Worm (Caenorhabditis elegans) whole organism, late embryonic: Measurements from ENCODE around the gene F55C5.10.

Experiments used
- C08G9.2 ChIP-seq: sonication (generic microtip); optimal IDR thresholded peaks from 2 replicates; lab custom pipeline; 2016; ENCODE audit warnings: mild to moderate bottlenecking, missing genetic modification characterization, moderate library complexity, missing compliant biosample characterization
- C38D4.7 ChIP-seq: fragments of 200-800 bp; sonication (Bioruptor generic); optimal IDR thresholded peaks from 2 replicates; lab custom pipeline; 2018; ENCODE audit warnings: mild to moderate bottlenecking, missing genetic modification characterization, moderate library complexity, missing compliant biosample characterization
- F13H6.1 ChIP-seq: sonication (generic microtip); optimal IDR thresholded peaks from 2 replicates; lab custom pipeline; 2016; ENCODE audit warnings: missing genetic modification characterization, missing compliant biosample characterization
- K09A11.1 ChIP-seq: sonication (generic microtip); optimal IDR thresholded peaks from 2 replicates; lab custom pipeline; 2017; ENCODE audit warnings: antibody characterized with exemption, mild to moderate bottlenecking, missing genetic modification characterization, missing compliant biosample characterization; ENCODE audit not compliant: insufficient read depth
- T23F11.4 ChIP-seq: fragments of 200-800 bp; sonication (Bioruptor generic); optimal IDR thresholded peaks from 2 replicates; lab custom pipeline; 2018; ENCODE audit warnings: mild to moderate bottlenecking, missing genetic modification characterization, missing compliant biosample characterization
- Y22D7AL.16 ChIP-seq: sonication (generic microtip); optimal IDR thresholded peaks from 2 replicates; lab custom pipeline; 2016; ENCODE audit warnings: missing genetic modification characterization, missing compliant biosample characterization
- ahr-1 ChIP-seq: sonication (generic microtip); optimal IDR thresholded peaks from 2 replicates; lab custom pipeline; 2016; ENCODE audit warnings: missing genetic modification characterization, missing compliant biosample characterization
- ama-1 ChIP-seq: fragments of 150-350 bp; optimal IDR thresholded peaks from 2 replicates; lab custom pipeline; 2014
- ceh-18 ChIP-seq: sonication (generic microtip); optimal IDR thresholded peaks from 2 replicates; lab custom pipeline; 2016; ENCODE audit warnings: missing genetic modification characterization, missing compliant biosample characterization
- ceh-19 ChIP-seq: fragments of 200-800 bp; sonication (Bioruptor generic); optimal IDR thresholded peaks from 2 replicates; lab custom pipeline; 2018; ENCODE audit warnings: mild to moderate bottlenecking, missing genetic modification characterization, missing compliant biosample characterization
- ceh-2 ChIP-seq: sonication (generic microtip); optimal IDR thresholded peaks from 2 replicates; lab custom pipeline; 2016; ENCODE audit warnings: missing genotype, missing genetic modification characterization, missing compliant biosample characterization
- ceh-22 ChIP-seq: sonication (generic microtip); optimal IDR thresholded peaks from 2 replicates; lab custom pipeline; 2017; ENCODE audit warnings: missing biosample characterization, missing genetic modification characterization
- ceh-24 ChIP-seq: sonication (generic microtip); optimal IDR thresholded peaks from 2 replicates; lab custom pipeline; 2016; ENCODE audit warnings: mild to moderate bottlenecking, missing genetic modification characterization, missing compliant biosample characterization
- ceh-30 ChIP-seq: fragments of 150-350 bp; optimal IDR thresholded peaks from 2 replicates; lab custom pipeline; 2014; ENCODE audit warnings: missing biosample characterization, missing genetic modification characterization
- ceh-34 ChIP-seq: sonication (generic microtip); optimal IDR thresholded peaks from 2 replicates; lab custom pipeline; 2016; ENCODE audit warnings: mild to moderate bottlenecking, missing genetic modification characterization, missing compliant biosample characterization
- ceh-45 ChIP-seq: fragments of 200-800 bp; sonication (Bioruptor generic); IDR thresholded peaks from 2 replicates; pipeline ENCODE4 v1.3.6; 2022; ENCODE audit warnings: missing genetic modification reagents, missing genetic modification characterization, missing compliant biosample characterization
- ceh-48 ChIP-seq: sonication (generic microtip); optimal IDR thresholded peaks from 2 replicates; lab custom pipeline; 2016; ENCODE audit warnings: missing genetic modification characterization, inconsistent platforms, missing compliant biosample characterization
- ceh-6 ChIP-seq: fragments of 200-800 bp; sonication (Bioruptor generic); optimal IDR thresholded peaks from 2 replicates; lab custom pipeline; 2018; ENCODE audit warnings: mild to moderate bottlenecking, missing genetic modification characterization, missing compliant biosample characterization
- ceh-9 ChIP-seq: sonication (generic microtip); optimal IDR thresholded peaks from 2 replicates; lab custom pipeline; 2016; ENCODE audit warnings: mild to moderate bottlenecking, missing genetic modification characterization, inconsistent platforms, missing compliant biosample characterization
- dmd-4 ChIP-seq: sonication (generic microtip); optimal IDR thresholded peaks from 2 replicates; lab custom pipeline; 2016; ENCODE audit warnings: borderline replicate concordance, missing genetic modification characterization, missing compliant biosample characterization
- dve-1 ChIP-seq: sonication (generic microtip); optimal IDR thresholded peaks from 2 replicates; lab custom pipeline; 2017; ENCODE audit warnings: antibody characterized with exemption, mild to moderate bottlenecking, missing genetic modification characterization, missing compliant biosample characterization
- elt-2 ChIP-seq: sonication (generic microtip); optimal IDR thresholded peaks from 2 replicates; lab custom pipeline; 2016; ENCODE audit warnings: missing genetic modification reagents, missing genetic modification characterization, missing compliant biosample characterization
- fkh-6 ChIP-seq: sonication (generic microtip); optimal IDR thresholded peaks from 2 replicates; lab custom pipeline; 2016; ENCODE audit warnings: missing genetic modification characterization, missing compliant biosample characterization
- gmeb-2 ChIP-seq: sonication (generic microtip); optimal IDR thresholded peaks from 2 replicates; lab custom pipeline; 2016; ENCODE audit warnings: missing genetic modification characterization, inconsistent platforms, missing compliant biosample characterization
- hlh-13 ChIP-seq: fragments of 200-800 bp; sonication (Bioruptor generic); optimal IDR thresholded peaks from 2 replicates; lab custom pipeline; 2018; ENCODE audit warnings: mild to moderate bottlenecking, missing genetic modification characterization, missing compliant biosample characterization
- hlh-15 ChIP-seq: sonication (generic microtip); optimal IDR thresholded peaks from 2 replicates; lab custom pipeline; 2016; ENCODE audit warnings: missing genetic modification characterization, missing compliant biosample characterization
- hlh-30 ChIP-seq: sonication (generic microtip); optimal IDR thresholded peaks from 2 replicates; lab custom pipeline; 2017; ENCODE audit warnings: antibody characterized with exemption, missing genetic modification characterization, missing compliant biosample characterization; ENCODE audit not compliant: insufficient read depth
- hlh-6 ChIP-seq: sonication (generic microtip); optimal IDR thresholded peaks from 2 replicates; lab custom pipeline; 2016; ENCODE audit warnings: missing genotype, missing genetic modification characterization, missing compliant biosample characterization
- lim-6 ChIP-seq: sonication (generic microtip); optimal IDR thresholded peaks from 2 replicates; lab custom pipeline; 2016; ENCODE audit warnings: missing genetic modification characterization, missing compliant biosample characterization
- lin-11 ChIP-seq: fragments of 200-800 bp; sonication (Bioruptor generic); optimal IDR thresholded peaks from 2 replicates; lab custom pipeline; 2018; ENCODE audit warnings: mild to moderate bottlenecking, missing genetic modification characterization, missing compliant biosample characterization
- nfya-1 ChIP-seq: sonication (generic microtip); optimal IDR thresholded peaks from 2 replicates; lab custom pipeline; 2017; ENCODE audit warnings: missing genetic modification characterization, mild to moderate bottlenecking, missing compliant biosample characterization, antibody characterized with exemption, moderate library complexity
- nhr-11 ChIP-seq: fragments of 150-350 bp; optimal IDR thresholded peaks from 2 replicates; lab custom pipeline; 2014; ENCODE audit warnings: missing biosample characterization, missing genetic modification characterization
- nhr-232 ChIP-seq: sonication (generic microtip); optimal IDR thresholded peaks from 2 replicates; lab custom pipeline; 2016; ENCODE audit warnings: missing genetic modification characterization, missing compliant biosample characterization
- npax-4 ChIP-seq: sonication (generic microtip); optimal IDR thresholded peaks from 2 replicates; lab custom pipeline; 2016; ENCODE audit warnings: missing genetic modification characterization, missing compliant biosample characterization
- odd-2 ChIP-seq: sonication (generic microtip); optimal IDR thresholded peaks from 2 replicates; lab custom pipeline; 2017; ENCODE audit warnings: antibody characterized with exemption, mild to moderate bottlenecking, missing genetic modification characterization, missing compliant biosample characterization
- pag-3 ChIP-seq: sonication (generic microtip); optimal IDR thresholded peaks from 2 replicates; lab custom pipeline; 2016; ENCODE audit warnings: missing compliant biosample characterization, missing genetic modification characterization, borderline replicate concordance
- pax-1 ChIP-seq: fragments of 150-350 bp; optimal IDR thresholded peaks from 2 replicates; lab custom pipeline; 2014; ENCODE audit warnings: missing biosample characterization, missing genetic modification characterization
- pha-2 ChIP-seq: sonication (generic microtip); optimal IDR thresholded peaks from 2 replicates; lab custom pipeline; 2017; ENCODE audit warnings: mild to moderate bottlenecking, missing genetic modification characterization, missing compliant biosample characterization
- pha-4 ChIP-seq: fragments of 150-350 bp; optimal IDR thresholded peaks from 2 replicates; lab custom pipeline; 2018; ENCODE audit warnings: missing biosample characterization, missing genetic modification reagents, missing genetic modification characterization
- pros-1 ChIP-seq: fragments of 150-350 bp; optimal IDR thresholded peaks from 2 replicates; lab custom pipeline; 2014; ENCODE audit warnings: missing biosample characterization, missing genetic modification reagents, missing genetic modification characterization
- ref-2 ChIP-seq: sonication (generic microtip); optimal IDR thresholded peaks from 2 replicates; lab custom pipeline; 2016; ENCODE audit warnings: missing genetic modification characterization, missing compliant biosample characterization
- rnt-1 ChIP-seq: sonication (generic microtip); optimal IDR thresholded peaks from 2 replicates; lab custom pipeline; 2016; ENCODE audit warnings: missing genetic modification characterization, missing compliant biosample characterization
- sdc-2 ChIP-seq: sonication (generic microtip); optimal IDR thresholded peaks from 2 replicates; lab custom pipeline; 2016; ENCODE audit warnings: missing genotype, missing genetic modification characterization, missing compliant biosample characterization
- syd-9 ChIP-seq: sonication (generic microtip); optimal IDR thresholded peaks from 2 replicates; lab custom pipeline; 2016; ENCODE audit warnings: mild to moderate bottlenecking, missing genetic modification characterization, moderate library complexity, missing compliant biosample characterization
- tbx-7 ChIP-seq: sonication (generic microtip); optimal IDR thresholded peaks from 2 replicates; lab custom pipeline; 2016; ENCODE audit warnings: missing genotype, missing genetic modification characterization, missing compliant biosample characterization
- unc-3 ChIP-seq, 2 experiments: fragments of 200-800 bp in 1 of 2; sonication (Bioruptor generic) in 1 of 2; sonication (generic microtip) in 1 of 2; conservative IDR thresholded peaks in 1 of 2; optimal IDR thresholded peaks in 1 of 2; 2 replicates each; pipeline versions ENCODE4 v1.3.6 to Lab custom; 2016 to 2022; ENCODE audit warnings: missing compliant biosample characterization in 2 of 2, missing genetic modification characterization in 2 of 2, missing genetic modification reagents in 1 of 2
- unc-42 ChIP-seq: sonication (generic microtip); optimal IDR thresholded peaks from 2 replicates; lab custom pipeline; 2016; ENCODE audit warnings: missing genotype, missing genetic modification characterization, missing compliant biosample characterization
- unc-55 ChIP-seq: sonication (generic microtip); optimal IDR thresholded peaks from 2 replicates; lab custom pipeline; 2017; ENCODE audit warnings: missing biosample characterization, missing genetic modification reagents, missing genetic modification characterization
- unc-86 ChIP-seq: sonication (generic microtip); optimal IDR thresholded peaks from 2 replicates; lab custom pipeline; 2016; ENCODE audit warnings: missing genetic modification characterization, missing compliant biosample characterization
- zip-5 ChIP-seq: sonication (generic microtip); optimal IDR thresholded peaks from 2 replicates; lab custom pipeline; 2016; ENCODE audit warnings: missing genetic modification characterization, missing compliant biosample characterization
- ztf-16 ChIP-seq: sonication (generic microtip); optimal IDR thresholded peaks from 2 replicates; lab custom pipeline; 2017; ENCODE audit warnings: missing genetic modification characterization, missing compliant biosample characterization

F55C5.10 gene

ce11 chrV:12303453-12304077 is 20.3 kb downstream of the F55C5.10 start:
- peak; percentile 100 for TF ChIP-seq hlh-13 (GFP tag; lab: Kevin White, UChicago)
- peak; percentile 100 for TF ChIP-seq ceh-45
- TF ChIP-seq nfya-1 (tag; lab: Kevin White, UChicago): peak; percentile 93
- TF ChIP-seq pros-1 (tag; lab: Kevin White, UChicago): peak; percentile 99
- TF ChIP-seq dmd-4 (tag; lab: Kevin White, UChicago): peak; percentile 99
- TF ChIP-seq ahr-1 (tag; lab: Kevin White, UChicago): peak; percentile 99
- peak; percentile 94 for TF ChIP-seq odd-2 (tag; lab: Kevin White, UChicago)
- peak; percentile 29 for TF ChIP-seq pax-1 (tag; lab: Kevin White, UChicago)
- TF ChIP-seq unc-42 (tag; lab: Kevin White, UChicago): peak; percentile 95
- peak; percentile 98 for TF ChIP-seq zip-5
- TF ChIP-seq ceh-6: peak; percentile 100
- TF ChIP-seq ztf-16: peak; percentile 100
- peak; percentile 80 for TF ChIP-seq ama-1 (lab: Kevin White, UChicago)
- TF ChIP-seq pag-3 (tag; lab: Kevin White, UChicago): peak; percentile 99
- peak; percentile 98 for TF ChIP-seq pha-2 (tag; lab: Kevin White, UChicago)
- peak; percentile 100 for TF ChIP-seq ceh-19
- TF ChIP-seq ceh-30 (tag; lab: Kevin White, UChicago): peak; percentile 93
- peak; percentile 100 for TF ChIP-seq ceh-2 (tag; lab: Kevin White, UChicago)
- peak; percentile 99 for TF ChIP-seq ceh-24 (tag; lab: Kevin White, UChicago)
- peak; percentile 100 for TF ChIP-seq elt-2 (tag; lab: Kevin White, UChicago)
- peak; percentile 100 for TF ChIP-seq ceh-48 (tag; lab: Kevin White, UChicago)
- TF ChIP-seq gmeb-2 (tag; lab: Kevin White, UChicago): peak; percentile 100
- TF ChIP-seq tbx-7 (tag; lab: Kevin White, UChicago): peak; percentile 95
- TF ChIP-seq ceh-9: peak; percentile 100
- TF ChIP-seq dve-1 (tag; lab: Kevin White, UChicago): peak; percentile 99
- TF ChIP-seq syd-9: peak; percentile 99
- peak; percentile 100 for TF ChIP-seq unc-86 (tag; lab: Kevin White, UChicago)
- TF ChIP-seq ceh-22 (tag; lab: Kevin White, UChicago): peak; percentile 94
- peak; percentile 30 for TF ChIP-seq unc-55 (GFP tag; lab: Kevin White, UChicago)
- peak; percentile 99 for TF ChIP-seq Y22D7AL.16 (tag; lab: Kevin White, UChicago)
- peak; percentile 92 for TF ChIP-seq hlh-30
- peak; percentile 99 for TF ChIP-seq rnt-1
- peak; percentile 98 for TF ChIP-seq C08G9.2 (tag; lab: Kevin White, UChicago)
- TF ChIP-seq npax-4 (tag; lab: Kevin White, UChicago): peak; percentile 99
- TF ChIP-seq ref-2 (tag; lab: Kevin White, UChicago): peak; percentile 100
- TF ChIP-seq T23F11.4 (GFP tag; lab: Kevin White, UChicago): peak; percentile 100
- peak; percentile 98 for TF ChIP-seq K09A11.1
- TF ChIP-seq lin-11: peak; percentile 98
- peak; percentile 99 for TF ChIP-seq ceh-18 (tag; lab: Kevin White, UChicago)
- TF ChIP-seq nhr-232 (tag; lab: Kevin White, UChicago): peak; percentile 100
- TF ChIP-seq lim-6 (tag; lab: Kevin White, UChicago): peak; percentile 99
- TF ChIP-seq hlh-15 (tag; lab: Kevin White, UChicago): peak; percentile 100
- TF ChIP-seq unc-3 (GFP tag; conservative IDR thresholded peaks at IDR 0.05; lab: Robert Waterston, UW): peak; percentile 100
- TF ChIP-seq unc-3 (tag; optimal IDR thresholded peaks at IDR 0.05; lab: Kevin White, UChicago): peak; percentile 100
- TF ChIP-seq hlh-6 (tag; lab: Kevin White, UChicago): peak; percentile 100
- peak; percentile 99 for TF ChIP-seq F13H6.1 (tag; lab: Kevin White, UChicago)
- TF ChIP-seq sdc-2 (tag; lab: Kevin White, UChicago): peak; percentile 95
- peak; percentile 100 for TF ChIP-seq ceh-34 (tag; lab: Kevin White, UChicago)
- peak; percentile 98 for TF ChIP-seq C38D4.7 (GFP tag; lab: Kevin White, UChicago)
- no peak for TF ChIP-seq nhr-11
- no peak for TF ChIP-seq pha-4
- peak; percentile 99 for TF ChIP-seq fkh-6 (tag; lab: Kevin White, UChicago)
